Worm (Caenorhabditis elegans) whole organism, L4 larva: Measurements from ENCODE around the gene ttbk-3.

Source experiments
- Y75B8A.6 ChIP-seq: fragments of 200-800 bp; sonication (Bioruptor generic); IDR thresholded peaks from 2 replicates; pipeline ENCODE4 v1.3.6; 2022; ENCODE audit warnings: missing genetic modification reagents, missing genetic modification characterization, missing compliant biosample characterization
- lin-13 ChIP-seq: fragments of 150-350 bp; optimal IDR thresholded peaks from 2 replicates; lab custom pipeline; 2014; ENCODE audit warnings: missing biosample characterization, missing genetic modification reagents, missing genetic modification characterization
- lin-15B ChIP-seq: fragments of 150-350 bp; sonication (generic microtip); optimal IDR thresholded peaks from 3 replicates; lab custom pipeline; 2014; ENCODE audit warnings: missing biosample characterization, missing genetic modification characterization
- nhr-11 ChIP-seq: fragments of 150-350 bp; optimal IDR thresholded peaks from 2 replicates; lab custom pipeline; 2014; ENCODE audit warnings: missing biosample characterization, missing genetic modification characterization

ce11 chrIV:9861921-9862320, 27.8 kb downstream of the ttbk-3 start, which contains the start of gene K07F5.14:
- TF ChIP-seq lin-15B (tag; lab: Kevin White, UChicago) (no peak), Y75B8A.6 (GFP tag; lab: Robert Waterston, UW) (no peak), lin-13 (GFP tag; lab: Kevin White, UChicago) (no peak), nhr-11 (tag; lab: Kevin White, UChicago) (no peak)
